Worm (Caenorhabditis elegans) whole organism, L4 larva: ENCODE data around the gene T25C12.3.

ENCODE experiments used
- aly-2 ChIP-seq: sonication (generic microtip); optimal IDR thresholded peaks from 2 replicates; lab custom pipeline; 2018; ENCODE audit warnings: missing biosample characterization, missing genetic modification characterization
- ama-1 ChIP-seq: fragments of 150-350 bp; optimal IDR thresholded peaks from 2 replicates; lab custom pipeline; 2014; ENCODE audit warnings: inconsistent platforms, mixed read lengths
- ceh-82 ChIP-seq: sonication (generic microtip); optimal IDR thresholded peaks from 2 replicates; lab custom pipeline; 2017; ENCODE audit warnings: missing biosample characterization, missing genetic modification characterization
- ces-1 ChIP-seq: fragments of 150-350 bp; sonication (generic microtip); optimal IDR thresholded peaks from 4 replicates; lab custom pipeline; 2014; ENCODE audit warnings: missing biosample characterization, missing genetic modification reagents, missing genetic modification characterization
- fos-1 ChIP-seq: fragments of 150-350 bp; optimal IDR thresholded peaks from 2 replicates; lab custom pipeline; 2014; ENCODE audit warnings: missing biosample characterization, missing genetic modification characterization
- jun-1 ChIP-seq: fragments of 150-350 bp; optimal IDR thresholded peaks from 2 replicates; lab custom pipeline; 2014; ENCODE audit warnings: missing biosample characterization, missing genetic modification reagents, missing genetic modification characterization
- lin-13 ChIP-seq: fragments of 150-350 bp; optimal IDR thresholded peaks from 2 replicates; lab custom pipeline; 2014; ENCODE audit warnings: missing biosample characterization, missing genetic modification reagents, missing genetic modification characterization
- lir-3 ChIP-seq: sonication (generic microtip); optimal IDR thresholded peaks from 2 replicates; lab custom pipeline; 2016; ENCODE audit warnings: mild to moderate bottlenecking, missing genetic modification characterization, missing compliant biosample characterization
- mes-2 ChIP-seq: sonication (generic microtip); optimal IDR thresholded peaks from 2 replicates; lab custom pipeline; 2016; ENCODE audit warnings: missing genotype, mild to moderate bottlenecking, missing genetic modification characterization, missing compliant biosample characterization; ENCODE audit not compliant: poor library complexity, severe bottlenecking
- nhr-11 ChIP-seq: fragments of 150-350 bp; optimal IDR thresholded peaks from 2 replicates; lab custom pipeline; 2014; ENCODE audit warnings: missing biosample characterization, missing genetic modification characterization
- nhr-25 ChIP-seq: sonication (generic microtip); optimal IDR thresholded peaks from 2 replicates; lab custom pipeline; 2017; ENCODE audit warnings: missing genetic modification characterization, mild to moderate bottlenecking, missing compliant biosample characterization, antibody characterized with exemption, moderate library complexity, borderline replicate concordance; ENCODE audit not compliant: insufficient read depth
- nhr-28 ChIP-seq: fragments of 150-350 bp; optimal IDR thresholded peaks from 2 replicates; lab custom pipeline; 2014; ENCODE audit warnings: missing biosample characterization, missing genetic modification characterization
- unc-39 ChIP-seq: sonication (generic microtip); optimal IDR thresholded peaks from 2 replicates; lab custom pipeline; 2017; ENCODE audit warnings: missing biosample characterization, missing genetic modification characterization
- unc-62 ChIP-seq, 3 experiments: fragments of 150-350 bp in 1 of 3; sonication (generic microtip); optimal IDR thresholded peaks in 2 of 3; peaks in 1 of 3; 1 replicate in 1 of 3; 2 replicates in 2 of 3; lab custom pipeline; 2014 to 2017; ENCODE audit warnings: missing biosample characterization in 3 of 3, missing genetic modification characterization in 3 of 3, missing genetic modification reagents in 3 of 3, missing genotype in 1 of 3

DNA sequence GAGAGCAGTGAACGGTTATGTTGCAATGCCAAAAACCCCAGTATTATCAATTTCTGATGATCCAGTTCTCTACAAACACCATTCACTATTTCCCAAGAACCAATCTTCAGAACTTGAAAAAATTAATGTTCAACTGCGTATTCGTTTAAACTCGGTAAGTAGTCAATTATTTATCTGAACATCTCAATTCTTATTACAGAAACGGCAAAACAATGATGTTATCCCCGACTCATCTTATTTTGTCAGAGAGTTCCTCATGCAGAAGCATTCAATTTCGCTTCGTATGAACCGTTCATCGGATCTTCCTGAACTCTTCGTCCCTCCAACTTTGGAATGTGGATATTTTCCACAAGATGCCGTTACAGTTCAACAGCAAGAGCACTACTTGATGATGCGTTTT lies 23.9 kb upstream of the T25C12.3 start:
- TF ChIP-seq ama-1 (lab: Kevin White, UChicago) (no peak), unc-62 (GFP tag; optimal IDR thresholded peaks at IDR 0.05 in 1 of 2; lab: Kevin White, UChicago) (peak in 1 of 2 experiments; percentile 91), unc-62 (tag; optimal IDR thresholded peaks at IDR 0.05; lab: Kevin White, UChicago) (no peak), jun-1 (no peak), unc-39 (no peak), fos-1 (tag; lab: Kevin White, UChicago) (no peak), mes-2 (tag; lab: Kevin White, UChicago) (no peak), lin-13 (GFP tag; lab: Kevin White, UChicago) (no peak), ceh-82 (tag; lab: Kevin White, UChicago) (no peak), nhr-28 (tag; lab: Kevin White, UChicago) (no peak), nhr-11 (tag; lab: Kevin White, UChicago) (no peak), lir-3 (tag; lab: Kevin White, UChicago) (no peak), aly-2 (tag; lab: Kevin White, UChicago) (no peak), ces-1 (GFP tag; lab: Kevin White, UChicago) (no peak), nhr-25 (tag; lab: Kevin White, UChicago) (no peak)
